Worm (Caenorhabditis elegans) whole organism, early embryonic: Measurements from ENCODE around the gene sphk-1.

Experiments
- B0310.2 ChIP-seq: sonication (generic microtip); optimal IDR thresholded peaks from 2 replicates; lab custom pipeline; 2016; ENCODE audit warnings: mild to moderate bottlenecking, missing genetic modification characterization, missing compliant biosample characterization
- F13C5.2 ChIP-seq: sonication (generic microtip); optimal IDR thresholded peaks from 2 replicates; lab custom pipeline; 2017; ENCODE audit warnings: mild to moderate bottlenecking, missing genetic modification characterization, inconsistent platforms, missing compliant biosample characterization
- aly-1 ChIP-seq: sonication (generic microtip); optimal IDR thresholded peaks from 2 replicates; lab custom pipeline; 2016; ENCODE audit warnings: missing genetic modification characterization, missing compliant biosample characterization
- ama-1 ChIP-seq: fragments of 150-350 bp; optimal IDR thresholded peaks from 2 replicates; lab custom pipeline; 2014
- ceh-13 ChIP-seq: fragments of 200-800 bp; sonication (Bioruptor generic); optimal IDR thresholded peaks from 2 replicates; lab custom pipeline; 2018; ENCODE audit warnings: mild to moderate bottlenecking, missing genetic modification characterization, missing compliant biosample characterization
- ceh-36 ChIP-seq: sonication (generic microtip); optimal IDR thresholded peaks from 2 replicates; lab custom pipeline; 2016; ENCODE audit warnings: missing genetic modification characterization, inconsistent platforms, missing compliant biosample characterization
- ets-7 ChIP-seq: sonication (generic microtip); optimal IDR thresholded peaks from 2 replicates; lab custom pipeline; 2016; ENCODE audit warnings: missing genotype, missing genetic modification characterization, missing compliant biosample characterization
- flt-1 ChIP-seq: fragments of 200-800 bp; sonication (Bioruptor generic); IDR thresholded peaks from 2 replicates; pipeline ENCODE4 v1.3.6; 2022; ENCODE audit warnings: missing genetic modification characterization, missing compliant biosample characterization
- hmbx-1 ChIP-seq: sonication (generic microtip); optimal IDR thresholded peaks from 2 replicates; lab custom pipeline; 2016; ENCODE audit warnings: mild to moderate bottlenecking, missing genetic modification characterization, missing compliant biosample characterization
- hmg-4 ChIP-seq: fragments of 200-800 bp; sonication (Bioruptor generic); optimal IDR thresholded peaks from 2 replicates; lab custom pipeline; 2018; ENCODE audit warnings: mild to moderate bottlenecking, missing genetic modification characterization, missing compliant biosample characterization
- hnd-1 ChIP-seq: sonication (generic microtip); optimal IDR thresholded peaks from 2 replicates; lab custom pipeline; 2016; ENCODE audit warnings: missing genetic modification characterization, missing compliant biosample characterization
- pes-1 ChIP-seq: fragments of 200-800 bp; sonication (Bioruptor generic); IDR thresholded peaks from 2 replicates; pipeline ENCODE4 v1.3.6; 2022; ENCODE audit warnings: missing genetic modification reagents, missing genetic modification characterization, missing compliant biosample characterization
- scrt-1 ChIP-seq: fragments of 200-800 bp; sonication (Bioruptor generic); IDR thresholded peaks from 2 replicates; pipeline ENCODE4 v1.3.6; 2022; ENCODE audit warnings: missing genetic modification characterization, missing compliant biosample characterization
- sea-1 ChIP-seq: fragments of 200-800 bp; sonication (Bioruptor generic); conservative IDR thresholded peaks from 2 replicates; pipeline ENCODE4 v1.3.6; 2022; ENCODE audit warnings: missing genetic modification characterization, missing compliant biosample characterization
- tbx-11 ChIP-seq: fragments of 200-800 bp; sonication (Bioruptor generic); IDR thresholded peaks from 2 replicates; pipeline ENCODE4 v1.3.6; 2022; ENCODE audit warnings: missing genetic modification characterization, missing compliant biosample characterization
- tbx-37 ChIP-seq: fragments of 200-800 bp; sonication (Bioruptor generic); conservative IDR thresholded peaks from 2 replicates; pipeline ENCODE4 v1.3.6; 2022; ENCODE audit warnings: missing genetic modification reagents, missing genetic modification characterization, missing compliant biosample characterization
- tra-4 ChIP-seq: sonication (generic microtip); optimal IDR thresholded peaks from 2 replicates; lab custom pipeline; 2017; ENCODE audit warnings: missing genetic modification characterization, missing compliant biosample characterization

sphk-1 gene

ce11 chrII:8731736-8732229, 30.3 kb upstream of the sphk-1 start:
- no peak for TF ChIP-seq B0310.2 (tag; lab: Kevin White, UChicago)
- TF ChIP-seq pes-1 (GFP tag; lab: Robert Waterston, UW), result no peak
- no peak for TF ChIP-seq aly-1 (tag; lab: Kevin White, UChicago)
- no peak for TF ChIP-seq ceh-36 (tag; lab: Kevin White, UChicago)
- TF ChIP-seq scrt-1 (GFP tag; lab: Robert Waterston, UW), result no peak
- no peak for TF ChIP-seq hmg-4 (GFP tag; lab: Kevin White, UChicago)
- TF ChIP-seq tbx-37 (GFP tag; lab: Robert Waterston, UW), result no peak
- TF ChIP-seq hnd-1 (tag; lab: Kevin White, UChicago), result no peak
- TF ChIP-seq flt-1 (GFP tag; lab: Robert Waterston, UW), result no peak
- no peak for TF ChIP-seq hmbx-1 (tag; lab: Kevin White, UChicago)
- no peak for TF ChIP-seq tra-4
- no peak for TF ChIP-seq ets-7 (tag; lab: Kevin White, UChicago)
- no peak for TF ChIP-seq F13C5.2 (tag; lab: Kevin White, UChicago)
- TF ChIP-seq sea-1 (GFP tag; lab: Robert Waterston, UW), result no peak
- TF ChIP-seq tbx-11 (GFP tag; lab: Robert Waterston, UW), result no peak
- TF ChIP-seq ceh-13 (GFP tag; lab: Kevin White, UChicago), result no peak
- TF ChIP-seq ama-1 (lab: Kevin White, UChicago), result no peak

ce11 chrII:8730960-8731693, 29.7 kb upstream of the sphk-1 start:
- TF ChIP-seq scrt-1 (GFP tag; lab: Robert Waterston, UW), result no peak
- no peak for TF ChIP-seq tra-4
- TF ChIP-seq hmg-4 (GFP tag; lab: Kevin White, UChicago), result no peak
- no peak for TF ChIP-seq tbx-37 (GFP tag; lab: Robert Waterston, UW)
- TF ChIP-seq B0310.2 (tag; lab: Kevin White, UChicago), result no peak
- no peak for TF ChIP-seq aly-1 (tag; lab: Kevin White, UChicago)
- no peak for TF ChIP-seq pes-1 (GFP tag; lab: Robert Waterston, UW)
- no peak for TF ChIP-seq hmbx-1 (tag; lab: Kevin White, UChicago)
- TF ChIP-seq flt-1 (GFP tag; lab: Robert Waterston, UW), result no peak
- no peak for TF ChIP-seq ama-1 (lab: Kevin White, UChicago)

ce11 chrII:8730281-8730680, 28.8 kb upstream of the sphk-1 start:
- TF ChIP-seq F13C5.2 (tag; lab: Kevin White, UChicago) (no peak), B0310.2 (tag; lab: Kevin White, UChicago) (no peak), ets-7 (tag; lab: Kevin White, UChicago) (no peak), aly-1 (tag; lab: Kevin White, UChicago) (no peak), sea-1 (GFP tag; lab: Robert Waterston, UW) (no peak)

ce11 chrII:8726700-8727099, 25.2 kb upstream of the sphk-1 start, which contains the start of gene T01B7.9:
Gene T01B7.9, minus strand, starts transcription at chrII:8726800.
- TF ChIP-seq tra-4 (no peak), sea-1 (GFP tag; lab: Robert Waterston, UW) (no peak), scrt-1 (GFP tag; lab: Robert Waterston, UW) (no peak), aly-1 (tag; lab: Kevin White, UChicago) (no peak), B0310.2 (tag; lab: Kevin White, UChicago) (no peak), ama-1 (lab: Kevin White, UChicago) (no peak), ets-7 (tag; lab: Kevin White, UChicago) (no peak), ceh-36 (tag; lab: Kevin White, UChicago) (no peak), hmbx-1 (tag; lab: Kevin White, UChicago) (no peak), hmg-4 (GFP tag; lab: Kevin White, UChicago) (no peak), hnd-1 (tag; lab: Kevin White, UChicago) (no peak), F13C5.2 (tag; lab: Kevin White, UChicago) (no peak), ceh-13 (GFP tag; lab: Kevin White, UChicago) (no peak), tbx-11 (GFP tag; lab: Robert Waterston, UW) (no peak), pes-1 (GFP tag; lab: Robert Waterston, UW) (no peak), tbx-37 (GFP tag; lab: Robert Waterston, UW) (no peak), flt-1 (GFP tag; lab: Robert Waterston, UW) (no peak)

- no peak for TF ChIP-seq scrt-1 (GFP tag; lab: Robert Waterston, UW)
- no peak for TF ChIP-seq ets-7 (tag; lab: Kevin White, UChicago)
- TF ChIP-seq flt-1 (GFP tag; lab: Robert Waterston, UW), result no peak
- no peak for TF ChIP-seq pes-1 (GFP tag; lab: Robert Waterston, UW)
- no peak for TF ChIP-seq B0310.2 (tag; lab: Kevin White, UChicago)
- no peak for TF ChIP-seq ceh-13 (GFP tag; lab: Kevin White, UChicago)
- no peak for TF ChIP-seq F13C5.2 (tag; lab: Kevin White, UChicago)
- no peak for TF ChIP-seq sea-1 (GFP tag; lab: Robert Waterston, UW)
- TF ChIP-seq hmbx-1 (tag; lab: Kevin White, UChicago), result no peak
- TF ChIP-seq ceh-36 (tag; lab: Kevin White, UChicago), result no peak
- no peak for TF ChIP-seq tbx-37 (GFP tag; lab: Robert Waterston, UW)
- TF ChIP-seq tbx-11 (GFP tag; lab: Robert Waterston, UW), result no peak
- no peak for TF ChIP-seq ama-1 (lab: Kevin White, UChicago)
- TF ChIP-seq hmg-4 (GFP tag; lab: Kevin White, UChicago), result no peak
- no peak for TF ChIP-seq tra-4
- no peak for TF ChIP-seq hnd-1 (tag; lab: Kevin White, UChicago)
- TF ChIP-seq aly-1 (tag; lab: Kevin White, UChicago), result no peak
Observed at ce11 chrII:8721955-8722524, 20.6 kb upstream of the sphk-1 start, which contains the start of gene trcs-2. Gene trcs-2, plus strand, starts transcription at chrII:8722474.

- TF ChIP-seq ceh-36 (tag; lab: Kevin White, UChicago) (no peak), hmg-4 (GFP tag; lab: Kevin White, UChicago) (no peak), ets-7 (tag; lab: Kevin White, UChicago) (no peak), B0310.2 (tag; lab: Kevin White, UChicago) (no peak), tbx-37 (GFP tag; lab: Robert Waterston, UW) (no peak), sea-1 (GFP tag; lab: Robert Waterston, UW) (no peak), F13C5.2 (tag; lab: Kevin White, UChicago) (no peak), tbx-11 (GFP tag; lab: Robert Waterston, UW) (no peak)
Observed at ce11 chrII:8717579-8717978, 16.1 kb upstream of the sphk-1 start.
